Fruit fly (Drosophila melanogaster) whole organism, embryonic: Measurements from ENCODE around the gene kni.

ENCODE experiments used
- Ada2b ChIP-seq: fragments of 200-800 bp; sonication (Bioruptor generic); IDR thresholded peaks from 2 replicates; pipeline ENCODE4 v1.3.6; 2022; ENCODE audit warnings: missing biosample characterization, missing genetic modification characterization
- CG10979 ChIP-seq: fragments of 200-800 bp; sonication (Bioruptor generic); optimal IDR thresholded peaks from 2 replicates; lab custom pipeline; 2018; ENCODE audit warnings: missing biosample characterization, mild to moderate bottlenecking, missing genetic modification characterization, moderate library complexity
- CG12391 ChIP-seq: fragments of 200-800 bp; sonication (Bioruptor generic); optimal IDR thresholded peaks from 3 replicates; lab custom pipeline; 2018; ENCODE audit warnings: missing biosample characterization, mild to moderate bottlenecking, missing genetic modification characterization, moderate library complexity
- CG14667 ChIP-seq: fragments of 200-800 bp; sonication (Bioruptor generic); IDR thresholded peaks from 2 replicates; pipeline ENCODE4 v1.3.6; 2022; ENCODE audit warnings: missing biosample characterization, missing genetic modification characterization
- CG14710 ChIP-seq: fragments of 200-800 bp; sonication (Bioruptor generic); optimal IDR thresholded peaks from 3 replicates; lab custom pipeline; 2019; ENCODE audit warnings: missing biosample characterization, mild to moderate bottlenecking, missing genetic modification characterization, moderate library complexity
- CG17912 ChIP-seq: fragments of 200-800 bp; sonication (Bioruptor generic); optimal IDR thresholded peaks from 2 replicates; lab custom pipeline; 2018; ENCODE audit warnings: missing biosample characterization, mild to moderate bottlenecking, missing genetic modification characterization
- CG2129 ChIP-seq: fragments of 200-800 bp; sonication (Bioruptor generic); IDR thresholded peaks from 2 replicates; pipeline ENCODE4 v1.3.6; 2022; ENCODE audit warnings: missing biosample characterization, missing genetic modification characterization; ENCODE audit not compliant: partially characterized antibody
- CG30431 ChIP-seq: fragments of 200-800 bp; sonication (Bioruptor generic); optimal IDR thresholded peaks from 2 replicates; lab custom pipeline; 2017; ENCODE audit warnings: missing biosample characterization, missing genetic modification characterization
- HLHmδ ChIP-seq: fragments of 200-800 bp; sonication (Bioruptor generic); optimal IDR thresholded peaks from 2 replicates; lab custom pipeline; 2018; ENCODE audit warnings: missing biosample characterization, mild to moderate bottlenecking, missing genetic modification characterization, moderate library complexity
- Kr ChIP-seq: fragments of 200-800 bp; sonication (Bioruptor generic); optimal IDR thresholded peaks from 2 replicates; lab custom pipeline; 2017; ENCODE audit warnings: missing biosample characterization, mild to moderate bottlenecking, missing genetic modification characterization
- Xrp1 ChIP-seq: fragments of 200-800 bp; sonication (Bioruptor generic); IDR thresholded peaks from 2 replicates; pipeline ENCODE4 v1.3.6; 2022; ENCODE audit warnings: missing biosample characterization, missing genetic modification characterization
- YL-1 ChIP-seq: fragments of 200-800 bp; sonication (Bioruptor generic); optimal IDR thresholded peaks from 3 replicates; lab custom pipeline; 2017; ENCODE audit warnings: missing biosample characterization, mild to moderate bottlenecking, missing genetic modification characterization
- aop ChIP-seq: fragments of 200-800 bp; sonication (Bioruptor generic); IDR thresholded peaks from 2 replicates; pipeline ENCODE4 v1.3.6; 2022; ENCODE audit warnings: missing biosample characterization, missing genetic modification characterization
- croc ChIP-seq: fragments of 200-800 bp; sonication (Bioruptor generic); conservative IDR thresholded peaks from 3 replicates; pipeline ENCODE4 v1.3.6; 2022; ENCODE audit warnings: missing biosample characterization, missing genetic modification characterization
- dmrt11E ChIP-seq: fragments of 200-800 bp; sonication (Bioruptor generic); optimal IDR thresholded peaks from 3 replicates; lab custom pipeline; 2018; ENCODE audit warnings: missing biosample characterization, mild to moderate bottlenecking, missing genetic modification characterization, moderate library complexity
- gem ChIP-seq: fragments of 200-800 bp; sonication (Bioruptor generic); optimal IDR thresholded peaks from 2 replicates; lab custom pipeline; 2019; ENCODE audit warnings: missing biosample characterization, mild to moderate bottlenecking, missing genetic modification characterization, moderate library complexity
- gsb-n ChIP-seq: fragments of 200-800 bp; sonication (Bioruptor generic); optimal IDR thresholded peaks from 3 replicates; lab custom pipeline; 2018; ENCODE audit warnings: missing biosample characterization, mild to moderate bottlenecking, missing genetic modification characterization
- lola ChIP-seq, 3 experiments: fragments of >200 bp in 2 of 3; fragments of 200-800 bp in 1 of 3; sonication (Bioruptor generic) in 1 of 3; optimal IDR thresholded peaks; 2 replicates each; lab custom pipeline; 2017 to 2019; ENCODE audit warnings: missing biosample characterization in 3 of 3, missing genetic modification characterization in 3 of 3, mild to moderate bottlenecking in 1 of 3, moderate library complexity in 1 of 3
- nau ChIP-seq: fragments of 200-800 bp; sonication (Bioruptor generic); optimal IDR thresholded peaks from 3 replicates; lab custom pipeline; 2017; ENCODE audit warnings: missing biosample characterization, mild to moderate bottlenecking, missing genetic modification characterization, missing genetic modification reagents
- nmo ChIP-seq: fragments of 200-800 bp; sonication (Bioruptor generic); optimal IDR thresholded peaks from 2 replicates; lab custom pipeline; 2018; ENCODE audit warnings: missing biosample characterization, mild to moderate bottlenecking, missing genetic modification characterization, moderate library complexity
- p53 ChIP-seq: fragments of 200-800 bp; sonication (Bioruptor generic); optimal IDR thresholded peaks from 2 replicates; lab custom pipeline; 2016; ENCODE audit warnings: missing biosample characterization, missing genetic modification characterization
- pfk ChIP-seq: fragments of 200-800 bp; sonication (Bioruptor generic); optimal IDR thresholded peaks from 2 replicates; lab custom pipeline; 2018; ENCODE audit warnings: missing biosample characterization, mild to moderate bottlenecking, missing genetic modification characterization, moderate library complexity
- phol ChIP-seq: fragments of 200-800 bp; sonication (Bioruptor generic); optimal IDR thresholded peaks from 3 replicates; lab custom pipeline; 2018; ENCODE audit warnings: missing biosample characterization, mild to moderate bottlenecking, missing genetic modification characterization, moderate library complexity
- sens ChIP-seq: fragments of 200-800 bp; sonication (Bioruptor generic); peaks from one replicate; lab custom pipeline; 2016; ENCODE audit warnings: missing biosample characterization, missing genetic modification characterization

Gene kni

DNA sequence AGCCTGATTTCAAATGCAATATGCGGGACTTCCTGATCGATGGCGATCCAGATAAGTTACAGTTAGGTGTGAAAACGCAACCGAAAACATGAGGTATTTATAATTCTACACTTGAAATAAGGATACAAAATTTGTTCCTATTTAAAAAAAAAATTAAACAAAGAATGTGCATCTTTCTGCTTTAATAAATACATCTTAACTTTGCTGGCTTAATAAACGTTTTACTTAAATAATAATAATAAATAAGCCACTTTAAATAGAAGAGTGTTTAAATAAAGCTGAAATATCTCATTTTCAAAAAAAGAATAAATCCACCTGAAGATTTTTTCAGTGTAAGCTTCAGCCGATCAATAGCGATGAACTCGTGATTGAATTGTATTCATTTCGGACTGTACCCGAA lies 50.5 kb downstream of the kni start (continued):
- TF ChIP-seq Xrp1 (GFP tag; lab: Robert Waterston, UW) (0 out of 2 replicates have a peak, but pooled peaks have one; percentile 10), nmo (GFP tag; lab: Kevin White, UChicago) (peak; percentile 3), sens (peak; percentile 34), gem (tag; lab: Kevin White, UChicago) (peak; percentile 34), CG2129 (GFP tag; lab: Robert Waterston, UW) (no peak), dmrt11E (tag; lab: Kevin White, UChicago) (peak; percentile 60), CG30431 (no peak), Ada2b (GFP tag; lab: Robert Waterston, UW) (no peak), YL-1 (no peak), CG14710 (tag; lab: Kevin White, UChicago) (peak; percentile 14), pfk (GFP tag; lab: Kevin White, UChicago) (no peak), CG10979 (tag; lab: Kevin White, UChicago) (peak; percentile 38), CG12391 (tag; lab: Kevin White, UChicago) (peak; percentile 16), nau (GFP tag; lab: Kevin White, UChicago) (no peak), lola (GFP tag; optimal IDR thresholded peaks at IDR 0.05; lab: Kevin White, UChicago) (peak in 1 of 3 experiments; percentile 46), phol (tag; lab: Kevin White, UChicago) (peak; percentile 17)

DNA sequence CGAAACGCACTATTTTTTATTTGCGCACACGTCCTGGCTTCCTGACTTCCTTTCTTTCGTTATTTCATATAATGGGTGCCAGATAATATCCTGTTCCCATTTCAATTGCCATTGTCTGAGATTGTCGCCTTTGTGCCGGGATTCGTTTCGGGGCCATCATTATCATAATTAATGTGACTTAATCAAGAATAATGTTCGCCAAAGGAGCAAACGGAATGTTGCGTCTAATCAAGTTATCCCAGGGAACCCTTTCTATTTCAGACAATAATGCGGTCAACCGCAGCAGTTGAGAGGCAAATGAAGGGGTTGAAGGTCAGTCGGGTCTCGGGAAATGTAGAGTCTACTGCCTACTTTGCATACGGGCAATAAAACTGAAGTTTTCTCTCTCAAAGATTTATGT lies 51.4 kb downstream of the kni start:
- no peak for TF ChIP-seq aop (GFP tag; lab: Robert Waterston, UW)
- TF ChIP-seq gsb-n (tag; lab: Kevin White, UChicago), result peak; percentile 60
- TF ChIP-seq CG17912, result no peak
- TF ChIP-seq p53, result no peak
- TF ChIP-seq CG14667 (GFP tag; lab: Robert Waterston, UW), result no peak
- no peak for TF ChIP-seq croc (GFP tag; lab: Robert Waterston, UW)
- no peak for TF ChIP-seq HLHmδ (GFP tag; lab: Kevin White, UChicago)
- peak; percentile 64 for TF ChIP-seq Kr (GFP tag; lab: Kevin White, UChicago)
